Fruit fly (Drosophila melanogaster): Measurements from ENCODE around the gene CG34124.

Gene CG34124

dm6 chr2L:5007256-5007655 lies 49.0 kb downstream of the CG34124 start (continued):
- TF ChIP-seq Met (GFP tag; optimal IDR thresholded peaks at IDR 0.05) = no peak
- no peak for TF ChIP-seq CG34406 (GFP tag; optimal IDR thresholded peaks at IDR 0.05)
- no peak for TF ChIP-seq CG6854 (GFP tag; optimal IDR thresholded peaks at IDR 0.05)
- peak; percentile 20; the same call in 1 of the 3 replicates for TF ChIP-seq CG6163 (GFP tag; IDR thresholded peaks at IDR 0.05)
- no peak for TF ChIP-seq CG11902 (GFP tag; optimal IDR thresholded peaks at IDR 0.05)
- peak; percentile 9 for TF ChIP-seq OdsH (GFP tag; optimal IDR thresholded peaks at IDR 0.05)
- TF ChIP-seq fd85E (GFP tag; optimal IDR thresholded peaks at IDR 0.05) = no peak
- TF ChIP-seq CG7368 (GFP tag; optimal IDR thresholded peaks at IDR 0.05) = no peak
- TF ChIP-seq CG11294 (GFP tag; IDR thresholded peaks at IDR 0.05) = no peak
- no peak for TF ChIP-seq Hr39 (GFP tag; optimal IDR thresholded peaks at IDR 0.05)
- no peak for TF ChIP-seq CG16779 (tag; optimal IDR thresholded peaks at IDR 0.05)
- TF ChIP-seq Hr38 (GFP tag; optimal IDR thresholded peaks at IDR 0.05) = no peak
- no peak for TF ChIP-seq CG3032 (tag; optimal IDR thresholded peaks at IDR 0.05)
- TF ChIP-seq Hr4 (GFP tag; optimal IDR thresholded peaks at IDR 0.05) = no peak
- peak; percentile 52 for TF ChIP-seq vri (GFP tag; optimal IDR thresholded peaks at IDR 0.05)
- no peak for TF ChIP-seq CG10669 (GFP tag; optimal IDR thresholded peaks at IDR 0.05)
- peak; percentile 7 for TF ChIP-seq CG32006 (GFP tag; optimal IDR thresholded peaks at IDR 0.05)
- peak; percentile 9 for TF ChIP-seq esn (GFP tag; optimal IDR thresholded peaks at IDR 0.05)
- TF ChIP-seq Eip78C (GFP tag) = peak; percentile 69
- no peak for TF ChIP-seq salr (GFP tag; optimal IDR thresholded peaks at IDR 0.05)
- TF ChIP-seq Smox (GFP tag; optimal IDR thresholded peaks at IDR 0.05) = no peak
- TF ChIP-seq CG8319 (GFP tag; optimal IDR thresholded peaks at IDR 0.05) = no peak
- TF ChIP-seq cyc (GFP tag; optimal IDR thresholded peaks at IDR 0.05) = no peak
- TF ChIP-seq Ets21C (GFP tag; optimal IDR thresholded peaks at IDR 0.05) = no peak
- no peak for TF ChIP-seq Sox102F (GFP tag; optimal IDR thresholded peaks at IDR 0.05)
- TF ChIP-seq svp (GFP tag) = no peak
- no peak for TF ChIP-seq CG31627 (GFP tag; optimal IDR thresholded peaks at IDR 0.05)
- TF ChIP-seq Sox14 (GFP tag; optimal IDR thresholded peaks at IDR 0.05) = no peak
- TF ChIP-seq Lpt (GFP tag; optimal IDR thresholded peaks at IDR 0.05) = no peak
- TF ChIP-seq Eip93F (GFP tag; optimal IDR thresholded peaks at IDR 0.05) = no peak
- TF ChIP-seq eg (GFP tag; IDR thresholded peaks at IDR 0.05) = 0 out of 3 replicates have a peak, but pooled peaks have one; percentile 11

- TF ChIP-seq Eip93F (GFP tag; optimal IDR thresholded peaks at IDR 0.05) (no peak), CG15336 (GFP tag; IDR thresholded peaks at IDR 0.05) (0 out of 2 replicates have a peak, but pooled peaks have one; percentile 14), CG6854 (GFP tag; optimal IDR thresholded peaks at IDR 0.05) (peak; percentile 54), pdm3 (GFP tag; optimal IDR thresholded peaks at IDR 0.05) (no peak), Sox14 (GFP tag; optimal IDR thresholded peaks at IDR 0.05) (peak; percentile 23), svp (GFP tag) (no peak), vri (GFP tag; optimal IDR thresholded peaks at IDR 0.05) (peak; percentile 30), CG32006 (GFP tag; optimal IDR thresholded peaks at IDR 0.05) (no peak), esn (GFP tag; optimal IDR thresholded peaks at IDR 0.05) (peak; percentile 54), cyc (GFP tag; optimal IDR thresholded peaks at IDR 0.05) (no peak), CG1621 (tag; optimal IDR thresholded peaks at IDR 0.05) (peak; percentile 2), lz (GFP tag; optimal IDR thresholded peaks at IDR 0.05) (peak; percentile 35), CG8319 (GFP tag; optimal IDR thresholded peaks at IDR 0.05) (no peak), CG7368 (GFP tag; optimal IDR thresholded peaks at IDR 0.05) (no peak), CG11762 (GFP tag; optimal IDR thresholded peaks at IDR 0.05; ENCODE audit: insufficient read depth) (no peak), CG6163 (GFP tag; IDR thresholded peaks at IDR 0.05) (no peak), ss (GFP tag; optimal IDR thresholded peaks at IDR 0.05) (peak in 1 of 2 experiments; percentile 42), salr (GFP tag; optimal IDR thresholded peaks at IDR 0.05) (no peak), CG6808 (GFP tag; optimal IDR thresholded peaks at IDR 0.05) (no peak), CG4318 (GFP tag; optimal IDR thresholded peaks at IDR 0.05) (no peak), CG3919 (GFP tag; optimal IDR thresholded peaks at IDR 0.05) (peak; percentile 21), CG8119 (GFP tag; IDR thresholded peaks at IDR 0.05) (no peak), Blimp-1 (GFP tag; optimal IDR thresholded peaks at IDR 0.05) (no peak), CG16779 (tag; optimal IDR thresholded peaks at IDR 0.05) (peak; percentile 1), OdsH (GFP tag; optimal IDR thresholded peaks at IDR 0.05) (no peak), dsx (GFP tag; optimal IDR thresholded peaks at IDR 0.05; ENCODE audit: poor library complexity, severe bottlenecking) (peak; percentile 4), Ets96B (tag; optimal IDR thresholded peaks at IDR 0.05) (no peak), achi (GFP tag; optimal IDR thresholded peaks at IDR 0.05) (no peak), CG6276 (GFP tag; optimal IDR thresholded peaks at IDR 0.05) (no peak), Hr4 (GFP tag; optimal IDR thresholded peaks at IDR 0.05) (no peak), Eip78C (GFP tag) (peak; percentile 79), topi (GFP tag; optimal IDR thresholded peaks at IDR 0.05) (peak; percentile 12), CG3032 (tag; optimal IDR thresholded peaks at IDR 0.05) (peak; percentile 17), Hr39 (GFP tag; optimal IDR thresholded peaks at IDR 0.05) (no peak)
These were observed 51.3 kb downstream of the CG34124 start, which contains the start of gene Rtnl1 for dm6 chr2L:5009306-5010030. Gene Rtnl1, minus strand, starts transcription at chr2L:5009720.
